Fruit fly (Drosophila melanogaster): ENCODE measurements around the gene b.

- no peak for TF ChIP-seq pan (optimal IDR thresholded peaks at IDR 0.05)
- TF ChIP-seq psq (optimal IDR thresholded peaks at IDR 0.05) = no peak
- TF ChIP-seq CG8478 (optimal IDR thresholded peaks at IDR 0.05) = no peak
- TF ChIP-seq usp (GFP tag; optimal IDR thresholded peaks at IDR 0.05) = no peak
- TF ChIP-seq EcR (GFP tag; optimal IDR thresholded peaks at IDR 0.05) = no peak
- no peak for TF ChIP-seq Dll (optimal IDR thresholded peaks at IDR 0.05)
Observed at dm6 chr2L:13846239-13846802, 25.3 kb downstream of the b start, which contains the start of gene CG7916.
